Worm (Caenorhabditis elegans) whole organism, young adult: Measurements from ENCODE around the gene aqp-3.

ENCODE experiments used
- B0035.1 ChIP-seq: sonication (generic microtip); optimal IDR thresholded peaks from 2 replicates; lab custom pipeline; 2016; ENCODE audit warnings: missing genetic modification characterization, mild to moderate bottlenecking, missing compliant biosample characterization, missing genotype, missing genetic modification reagents
- C06A6.2 ChIP-seq: fragments of 200-800 bp; sonication (Bioruptor generic); conservative IDR thresholded peaks from 2 replicates; pipeline ENCODE4 v1.3.6; 2022; ENCODE audit warnings: missing genetic modification characterization, missing compliant biosample characterization
- C17E4.6 ChIP-seq: fragments of 200-800 bp; sonication (Bioruptor generic); IDR thresholded peaks from 2 replicates; pipeline ENCODE4 v1.3.6; 2022; ENCODE audit warnings: missing genetic modification reagents, missing genetic modification characterization, missing compliant biosample characterization
- F49E8.2 ChIP-seq: sonication (generic microtip); optimal IDR thresholded peaks from 3 replicates; lab custom pipeline; 2017; ENCODE audit warnings: missing genetic modification characterization, mild to moderate bottlenecking, missing compliant biosample characterization, antibody characterized with exemption, moderate library complexity; ENCODE audit not compliant: insufficient read depth
- F55B11.4 ChIP-seq: sonication (generic microtip); optimal IDR thresholded peaks from 2 replicates; lab custom pipeline; 2016; ENCODE audit warnings: missing compliant biosample characterization, missing genetic modification characterization, borderline replicate concordance; ENCODE audit not compliant: insufficient read depth
- K11D2.4 ChIP-seq: fragments of 200-800 bp; sonication (Bioruptor generic); IDR thresholded peaks from 2 replicates; pipeline ENCODE4 v1.3.6; 2022; ENCODE audit warnings: missing genetic modification reagents, missing genetic modification characterization, missing compliant biosample characterization
- Y53F4B.3 ChIP-seq: fragments of 200-800 bp; sonication (Bioruptor generic); IDR thresholded peaks from 2 replicates; pipeline ENCODE4 v1.3.6; 2022; ENCODE audit warnings: missing genetic modification reagents, missing genetic modification characterization, missing compliant biosample characterization
- Y53G8AR.9 ChIP-seq: fragments of 200-800 bp; sonication (Bioruptor generic); conservative IDR thresholded peaks from 2 replicates; pipeline ENCODE4 v1.3.6; 2022; ENCODE audit warnings: missing genetic modification reagents, missing genetic modification characterization, missing compliant biosample characterization
- Y79H2A.3 ChIP-seq: fragments of 200-800 bp; sonication (Bioruptor generic); conservative IDR thresholded peaks from 2 replicates; pipeline ENCODE4 v1.3.6; 2022; ENCODE audit warnings: missing genetic modification reagents, missing genetic modification characterization, missing compliant biosample characterization
- ama-1 ChIP-seq, 3 experiments: fragments of 150-350 bp in 1 of 3; sonication (generic microtip) in 2 of 3; optimal IDR thresholded peaks; 2 replicates each; lab custom pipeline; 2014 to 2018; ENCODE audit warnings: missing biosample characterization in 2 of 3, missing genetic modification characterization in 2 of 3, missing genetic modification reagents in 2 of 3
- attf-5 ChIP-seq: fragments of 200-800 bp; sonication (Bioruptor generic); optimal IDR thresholded peaks from 2 replicates; lab custom pipeline; 2018; ENCODE audit warnings: mild to moderate bottlenecking, missing genetic modification characterization, missing compliant biosample characterization
- ccch-3 ChIP-seq: fragments of 200-800 bp; sonication (Bioruptor generic); optimal IDR thresholded peaks from 2 replicates; lab custom pipeline; 2018; ENCODE audit warnings: mild to moderate bottlenecking, missing genetic modification characterization, missing compliant biosample characterization
- cebp-1 ChIP-seq, 2 experiments: fragments of 200-800 bp in 1 of 2; sonication (Bioruptor generic) in 1 of 2; sonication (generic microtip) in 1 of 2; IDR thresholded peaks in 1 of 2; optimal IDR thresholded peaks in 1 of 2; 2 replicates each; pipeline versions ENCODE4 v1.3.6 to Lab custom; 2017 to 2022; ENCODE audit warnings: missing compliant biosample characterization in 2 of 2, missing genetic modification characterization in 2 of 2, mild to moderate bottlenecking in 1 of 2, missing genetic modification reagents in 1 of 2, moderate library complexity in 1 of 2
- efl-1 ChIP-seq: fragments of 150-350 bp; optimal IDR thresholded peaks from 2 replicates; lab custom pipeline; 2014; ENCODE audit warnings: missing biosample characterization, missing genetic modification reagents, missing genetic modification characterization
- egl-18 ChIP-seq: fragments of 200-800 bp; sonication (Bioruptor generic); IDR thresholded peaks from 2 replicates; pipeline ENCODE4 v1.3.6; 2022; ENCODE audit warnings: missing genetic modification reagents, missing genetic modification characterization, missing compliant biosample characterization
- hlh-12 ChIP-seq: sonication (generic microtip); optimal IDR thresholded peaks from 2 replicates; lab custom pipeline; 2016; ENCODE audit warnings: missing genetic modification characterization, missing compliant biosample characterization
- hsf-1 ChIP-seq: fragments of 200-800 bp; sonication (Bioruptor generic); IDR thresholded peaks from 2 replicates; pipeline ENCODE4 v1.3.6; 2022; ENCODE audit warnings: missing genetic modification reagents, missing genetic modification characterization, missing compliant biosample characterization
- madf-10 ChIP-seq: sonication (generic microtip); optimal IDR thresholded peaks from 2 replicates; lab custom pipeline; 2016; ENCODE audit warnings: mild to moderate bottlenecking, missing genetic modification characterization, missing compliant biosample characterization
- madf-3 ChIP-seq: fragments of 200-800 bp; sonication (Bioruptor generic); IDR thresholded peaks from 2 replicates; pipeline ENCODE4 v1.3.6; 2022; ENCODE audit warnings: missing genetic modification reagents, missing genetic modification characterization, missing compliant biosample characterization
- nhr-179 ChIP-seq: sonication (generic microtip); optimal IDR thresholded peaks from 2 replicates; lab custom pipeline; 2016; ENCODE audit warnings: mild to moderate bottlenecking, missing genetic modification characterization, missing compliant biosample characterization
- nhr-80 ChIP-seq: sonication (generic microtip); optimal IDR thresholded peaks from 2 replicates; lab custom pipeline; 2016; ENCODE audit warnings: missing genetic modification characterization, missing compliant biosample characterization
- pbrm-1 ChIP-seq: fragments of 200-800 bp; sonication (Bioruptor generic); IDR thresholded peaks from 2 replicates; pipeline ENCODE4 v1.3.6; 2022; ENCODE audit warnings: missing genetic modification reagents, missing genetic modification characterization, missing compliant biosample characterization
- rec-8 ChIP-seq, 2 experiments: sonication (generic microtip); optimal IDR thresholded peaks; 2 replicates each; lab custom pipeline; 2016; ENCODE audit warnings: mild to moderate bottlenecking in 2 of 2, missing genetic modification characterization in 2 of 2, missing genetic modification reagents in 2 of 2, missing genotype in 2 of 2, missing biosample characterization in 1 of 2, missing compliant biosample characterization in 1 of 2, moderate library complexity in 1 of 2
- rpc-1 ChIP-seq, 2 experiments: fragments of 150-350 bp in 1 of 2; sonication (generic microtip) in 1 of 2; optimal IDR thresholded peaks; 2 replicates each; lab custom pipeline; 2014 to 2018; ENCODE audit warnings: missing biosample characterization in 1 of 2, missing genetic modification characterization in 1 of 2, missing genetic modification reagents in 1 of 2, missing genotype in 1 of 2
- sdz-38 ChIP-seq: sonication (generic microtip); optimal IDR thresholded peaks from 2 replicates; lab custom pipeline; 2016; ENCODE audit warnings: missing genotype, missing genetic modification characterization, missing compliant biosample characterization
- snpc-3.4 ChIP-seq: sonication (generic microtip); optimal IDR thresholded peaks from 2 replicates; lab custom pipeline; 2017; ENCODE audit warnings: missing genetic modification characterization, mild to moderate bottlenecking, missing compliant biosample characterization, antibody characterized with exemption, moderate library complexity, missing genotype, missing genetic modification reagents
- sptf-2 ChIP-seq: fragments of 200-800 bp; sonication (Bioruptor generic); optimal IDR thresholded peaks from 2 replicates; lab custom pipeline; 2018; ENCODE audit warnings: mild to moderate bottlenecking, missing genetic modification characterization, missing compliant biosample characterization
- tbx-9 ChIP-seq: sonication (generic microtip); optimal IDR thresholded peaks from 2 replicates; lab custom pipeline; 2016; ENCODE audit warnings: borderline replicate concordance, missing genetic modification characterization, inconsistent platforms, missing compliant biosample characterization
- unc-130 ChIP-seq: sonication (generic microtip); optimal IDR thresholded peaks from 2 replicates; lab custom pipeline; 2016; ENCODE audit warnings: missing genetic modification reagents, missing genetic modification characterization, missing compliant biosample characterization
- unc-62 ChIP-seq: fragments of 150-350 bp; optimal IDR thresholded peaks from 2 replicates; lab custom pipeline; 2014; ENCODE audit warnings: missing biosample characterization, missing genetic modification reagents, missing genetic modification characterization
- zfh-2 ChIP-seq: fragments of 200-800 bp; sonication (Bioruptor generic); conservative IDR thresholded peaks from 2 replicates; pipeline ENCODE4 v1.3.6; 2022; ENCODE audit warnings: missing genetic modification reagents, missing genetic modification characterization, missing compliant biosample characterization
- ztf-18 ChIP-seq: sonication (generic microtip); optimal IDR thresholded peaks from 2 replicates; lab custom pipeline; 2016; ENCODE audit warnings: missing genotype, mild to moderate bottlenecking, missing genetic modification characterization, missing compliant biosample characterization
- ztf-26 ChIP-seq: sonication (generic microtip); optimal IDR thresholded peaks from 2 replicates; lab custom pipeline; 2017; ENCODE audit warnings: missing genetic modification characterization, missing compliant biosample characterization

aqp-3 gene

DNA sequence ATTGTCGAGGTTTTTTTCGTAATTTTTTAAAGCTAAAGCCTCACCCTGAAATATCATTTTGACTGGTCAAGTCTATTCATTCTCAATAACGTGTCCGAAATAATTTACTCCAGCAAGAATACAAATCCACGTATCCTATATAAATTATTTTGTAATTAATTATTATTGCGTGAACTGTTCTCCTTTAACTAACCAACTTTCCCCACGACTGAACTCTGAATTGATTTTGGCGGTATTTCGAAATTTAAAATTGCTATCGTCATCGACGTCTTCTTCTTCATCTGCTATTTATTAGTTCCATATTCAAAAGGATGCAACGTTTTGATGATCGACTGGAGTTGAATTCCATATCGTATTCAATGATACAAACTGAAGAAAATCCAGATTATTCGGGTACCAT lies at the start of gene aqp-3, which contains the start of gene Y69E1A.8:
TSS of gene aqp-3 (minus strand) at position 101 of the 400 bp plus-strand sequence.
TSS of gene Y69E1A.8 (plus strand) at position 246 of the 400 bp plus-strand sequence.
- TF ChIP-seq F49E8.2 (tag; lab: Kevin White, UChicago), result no peak
- no peak for TF ChIP-seq hsf-1 (GFP tag; lab: Robert Waterston, UW)
- TF ChIP-seq ama-1 (optimal IDR thresholded peaks at IDR 0.05; lab: Kevin White, UChicago), result no peak
- TF ChIP-seq ama-1 (GFP tag; optimal IDR thresholded peaks at IDR 0.05; lab: Kevin White, UChicago), result no peak
- no peak for TF ChIP-seq attf-5 (GFP tag; lab: Kevin White, UChicago)
- TF ChIP-seq rec-8 (tag; optimal IDR thresholded peaks at IDR 0.05; lab: Kevin White, UChicago), result no peak
- TF ChIP-seq sptf-2 (GFP tag; lab: Kevin White, UChicago), result no peak
- TF ChIP-seq egl-18 (GFP tag; lab: Robert Waterston, UW), result no peak
- TF ChIP-seq Y79H2A.3, result no peak
- TF ChIP-seq K11D2.4, result no peak
- no peak for TF ChIP-seq zfh-2 (GFP tag; lab: Robert Waterston, UW)
- TF ChIP-seq ccch-3 (GFP tag; lab: Kevin White, UChicago), result no peak
- no peak for TF ChIP-seq C06A6.2
- no peak for TF ChIP-seq unc-130 (GFP tag; lab: Kevin White, UChicago)
- TF ChIP-seq ztf-18 (tag; lab: Kevin White, UChicago), result no peak
- TF ChIP-seq madf-10, result no peak
- no peak for TF ChIP-seq rpc-1 (optimal IDR thresholded peaks at IDR 0.05; lab: Kevin White, UChicago)
- TF ChIP-seq rpc-1 (tag; optimal IDR thresholded peaks at IDR 0.05; lab: Kevin White, UChicago), result no peak
- TF ChIP-seq C17E4.6, result no peak
- TF ChIP-seq sdz-38 (tag; lab: Kevin White, UChicago), result no peak
- no peak for TF ChIP-seq Y53F4B.3 (GFP tag; lab: Robert Waterston, UW)
- no peak for TF ChIP-seq pbrm-1

DNA sequence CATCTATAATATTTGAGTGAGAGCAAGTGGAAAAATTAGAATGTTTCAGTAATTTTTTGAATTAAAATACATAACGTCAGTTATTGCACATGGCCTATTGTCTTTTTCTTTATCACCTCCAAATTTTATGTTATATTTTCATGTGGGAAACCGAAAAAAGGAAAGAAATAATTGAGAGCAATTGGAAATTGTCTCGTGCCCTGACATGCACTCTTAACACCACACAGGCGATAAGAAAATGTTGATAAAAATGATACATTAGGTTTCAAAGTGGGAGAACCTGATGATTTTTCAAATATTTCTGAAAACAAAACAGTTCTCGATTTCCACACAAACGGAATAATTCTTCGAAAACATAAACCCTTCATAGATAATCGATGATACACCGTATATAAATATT lies 49.6 kb upstream of the aqp-3 start, which contains the start of gene F13H10.3:
TSS of gene F13H10.3 (minus strand) at position 73 of the 400 bp plus-strand sequence.
- TF ChIP-seq tbx-9 (tag; lab: Kevin White, UChicago) (no peak), nhr-80 (tag; lab: Kevin White, UChicago) (peak; percentile 88), efl-1 (GFP tag; lab: Kevin White, UChicago) (no peak), madf-3 (GFP tag; lab: Robert Waterston, UW) (0 out of 2 replicates have a peak, but pooled peaks have one; percentile 14), hlh-12 (tag; lab: Kevin White, UChicago) (no peak), unc-62 (GFP tag; lab: Kevin White, UChicago) (no peak), ccch-3 (GFP tag; lab: Kevin White, UChicago) (no peak), C17E4.6 (no peak), cebp-1 (GFP tag; IDR thresholded peaks at IDR 0.05; lab: Robert Waterston, UW) (no peak), cebp-1 (tag; optimal IDR thresholded peaks at IDR 0.05; lab: Kevin White, UChicago) (peak; percentile 50), egl-18 (GFP tag; lab: Robert Waterston, UW) (no peak), ztf-26 (tag; lab: Kevin White, UChicago) (no peak), F55B11.4 (tag; lab: Kevin White, UChicago) (no peak), B0035.1 (no peak), snpc-3.4 (tag; lab: Kevin White, UChicago) (peak; percentile 8), ama-1 (optimal IDR thresholded peaks at IDR 0.05; lab: Kevin White, UChicago) (no peak), ama-1 (GFP tag; optimal IDR thresholded peaks at IDR 0.05; lab: Kevin White, UChicago) (no peak)

DNA sequence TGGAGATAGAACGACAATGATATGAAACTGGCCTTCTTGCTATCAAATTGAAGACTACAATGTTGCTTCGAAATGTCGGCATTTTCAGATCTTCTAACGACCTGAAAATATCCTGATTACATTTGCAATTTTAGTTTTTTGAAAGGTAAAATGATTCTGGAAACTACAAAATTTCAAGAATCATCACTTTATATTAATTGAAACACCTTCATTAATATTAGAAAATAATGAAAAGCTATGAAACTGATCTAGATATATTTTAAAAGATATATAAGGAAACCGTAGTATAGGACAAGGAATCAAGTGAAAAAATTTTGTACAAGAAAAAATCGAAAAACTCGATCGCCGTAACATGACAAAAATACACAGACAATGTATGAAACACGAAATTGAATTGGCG lies 45.7 kb upstream of the aqp-3 start, which contains the start of gene ndx-9:
TSS of gene ndx-9 (minus strand) at position 101 of the 400 bp plus-strand sequence.
- TF ChIP-seq Y53F4B.3 (GFP tag; lab: Robert Waterston, UW) (no peak), F55B11.4 (tag; lab: Kevin White, UChicago) (no peak), Y53G8AR.9 (GFP tag; lab: Robert Waterston, UW) (no peak), nhr-179 (tag; lab: Kevin White, UChicago) (no peak)
- TF ChIP-seq, all 124 proteins: peak for 0
